Worm (Caenorhabditis elegans) whole organism, early embryonic: ENCODE measurements around the gene B0218.5.

Experiments used
- B0310.2 ChIP-seq: sonication (generic microtip); optimal IDR thresholded peaks from 2 replicates; lab custom pipeline; 2016; ENCODE audit warnings: mild to moderate bottlenecking, missing genetic modification characterization, missing compliant biosample characterization
- F13C5.2 ChIP-seq: sonication (generic microtip); optimal IDR thresholded peaks from 2 replicates; lab custom pipeline; 2017; ENCODE audit warnings: mild to moderate bottlenecking, missing genetic modification characterization, inconsistent platforms, missing compliant biosample characterization
- aly-1 ChIP-seq: sonication (generic microtip); optimal IDR thresholded peaks from 2 replicates; lab custom pipeline; 2016; ENCODE audit warnings: missing genetic modification characterization, missing compliant biosample characterization
- ama-1 ChIP-seq: fragments of 150-350 bp; optimal IDR thresholded peaks from 2 replicates; lab custom pipeline; 2014
- ceh-13 ChIP-seq: fragments of 200-800 bp; sonication (Bioruptor generic); optimal IDR thresholded peaks from 2 replicates; lab custom pipeline; 2018; ENCODE audit warnings: mild to moderate bottlenecking, missing genetic modification characterization, missing compliant biosample characterization
- ceh-36 ChIP-seq: sonication (generic microtip); optimal IDR thresholded peaks from 2 replicates; lab custom pipeline; 2016; ENCODE audit warnings: missing genetic modification characterization, inconsistent platforms, missing compliant biosample characterization
- ets-7 ChIP-seq: sonication (generic microtip); optimal IDR thresholded peaks from 2 replicates; lab custom pipeline; 2016; ENCODE audit warnings: missing genotype, missing genetic modification characterization, missing compliant biosample characterization
- flt-1 ChIP-seq: fragments of 200-800 bp; sonication (Bioruptor generic); IDR thresholded peaks from 2 replicates; pipeline ENCODE4 v1.3.6; 2022; ENCODE audit warnings: missing genetic modification characterization, missing compliant biosample characterization
- hmbx-1 ChIP-seq: sonication (generic microtip); optimal IDR thresholded peaks from 2 replicates; lab custom pipeline; 2016; ENCODE audit warnings: mild to moderate bottlenecking, missing genetic modification characterization, missing compliant biosample characterization
- hmg-4 ChIP-seq: fragments of 200-800 bp; sonication (Bioruptor generic); optimal IDR thresholded peaks from 2 replicates; lab custom pipeline; 2018; ENCODE audit warnings: mild to moderate bottlenecking, missing genetic modification characterization, missing compliant biosample characterization
- hnd-1 ChIP-seq: sonication (generic microtip); optimal IDR thresholded peaks from 2 replicates; lab custom pipeline; 2016; ENCODE audit warnings: missing genetic modification characterization, missing compliant biosample characterization
- pes-1 ChIP-seq: fragments of 200-800 bp; sonication (Bioruptor generic); IDR thresholded peaks from 2 replicates; pipeline ENCODE4 v1.3.6; 2022; ENCODE audit warnings: missing genetic modification reagents, missing genetic modification characterization, missing compliant biosample characterization
- scrt-1 ChIP-seq: fragments of 200-800 bp; sonication (Bioruptor generic); IDR thresholded peaks from 2 replicates; pipeline ENCODE4 v1.3.6; 2022; ENCODE audit warnings: missing genetic modification characterization, missing compliant biosample characterization
- sea-1 ChIP-seq: fragments of 200-800 bp; sonication (Bioruptor generic); conservative IDR thresholded peaks from 2 replicates; pipeline ENCODE4 v1.3.6; 2022; ENCODE audit warnings: missing genetic modification characterization, missing compliant biosample characterization
- tbx-11 ChIP-seq: fragments of 200-800 bp; sonication (Bioruptor generic); IDR thresholded peaks from 2 replicates; pipeline ENCODE4 v1.3.6; 2022; ENCODE audit warnings: missing genetic modification characterization, missing compliant biosample characterization
- tbx-37 ChIP-seq: fragments of 200-800 bp; sonication (Bioruptor generic); conservative IDR thresholded peaks from 2 replicates; pipeline ENCODE4 v1.3.6; 2022; ENCODE audit warnings: missing genetic modification reagents, missing genetic modification characterization, missing compliant biosample characterization
- tra-4 ChIP-seq: sonication (generic microtip); optimal IDR thresholded peaks from 2 replicates; lab custom pipeline; 2017; ENCODE audit warnings: missing genetic modification characterization, missing compliant biosample characterization

The B0218.5 gene

ce11 chrIV:8163687-8164086 lies 6.6 kb upstream of the B0218.5 start, which contains the start of gene clec-51:
Gene clec-51 (minus strand): TSS chrIV:8163800.
- TF ChIP-seq hmbx-1 (no peak), ceh-36 (tag; lab: Kevin White, UChicago) (no peak), B0310.2 (no peak), scrt-1 (GFP tag; lab: Robert Waterston, UW) (no peak), hnd-1 (tag; lab: Kevin White, UChicago) (no peak), tbx-11 (GFP tag; lab: Robert Waterston, UW) (no peak), pes-1 (GFP tag; lab: Robert Waterston, UW) (no peak), aly-1 (tag; lab: Kevin White, UChicago) (no peak), hmg-4 (no peak)

- TF ChIP-seq hmg-4 (no peak), F13C5.2 (tag; lab: Kevin White, UChicago) (no peak), tbx-37 (GFP tag; lab: Robert Waterston, UW) (no peak), aly-1 (tag; lab: Kevin White, UChicago) (no peak), ceh-36 (tag; lab: Kevin White, UChicago) (no peak), ceh-13 (no peak), ama-1 (lab: Kevin White, UChicago) (no peak), scrt-1 (GFP tag; lab: Robert Waterston, UW) (no peak), ets-7 (no peak), tbx-11 (GFP tag; lab: Robert Waterston, UW) (no peak), pes-1 (GFP tag; lab: Robert Waterston, UW) (no peak)
Observed at ce11 chrIV:8161774-8162173, 4.7 kb upstream of the B0218.5 start.

ce11 chrIV:8159995-8160394 lies 2.9 kb upstream of the B0218.5 start:
- no peak for TF ChIP-seq pes-1 (GFP tag; lab: Robert Waterston, UW)
- no peak for TF ChIP-seq ceh-13
- no peak for TF ChIP-seq B0310.2
- no peak for TF ChIP-seq F13C5.2 (tag; lab: Kevin White, UChicago)
- no peak for TF ChIP-seq hnd-1 (tag; lab: Kevin White, UChicago)
- no peak for TF ChIP-seq hmbx-1
- no peak for TF ChIP-seq flt-1 (GFP tag; lab: Robert Waterston, UW)
- no peak for TF ChIP-seq aly-1 (tag; lab: Kevin White, UChicago)
- TF ChIP-seq scrt-1 (GFP tag; lab: Robert Waterston, UW): no peak
- TF ChIP-seq sea-1: no peak
- no peak for TF ChIP-seq tra-4 (tag; lab: Kevin White, UChicago)
- no peak for TF ChIP-seq ceh-36 (tag; lab: Kevin White, UChicago)
- no peak for TF ChIP-seq hmg-4
- no peak for TF ChIP-seq ets-7
- no peak for TF ChIP-seq tbx-37 (GFP tag; lab: Robert Waterston, UW)
- TF ChIP-seq ama-1 (lab: Kevin White, UChicago): no peak
- no peak for TF ChIP-seq tbx-11 (GFP tag; lab: Robert Waterston, UW)

- no peak for TF ChIP-seq aly-1 (tag; lab: Kevin White, UChicago)
- no peak for TF ChIP-seq hnd-1 (tag; lab: Kevin White, UChicago)
- no peak for TF ChIP-seq hmbx-1
Observed at ce11 chrIV:8159087-8159486, 2.0 kb upstream of the B0218.5 start, which contains the start of gene faah-1. Gene faah-1 (plus strand): TSS chrIV:8159387.

- TF ChIP-seq hmg-4 (no peak), B0310.2 (no peak), sea-1 (no peak), F13C5.2 (tag; lab: Kevin White, UChicago) (no peak), tbx-37 (GFP tag; lab: Robert Waterston, UW) (no peak), ets-7 (no peak), pes-1 (GFP tag; lab: Robert Waterston, UW) (no peak), hnd-1 (tag; lab: Kevin White, UChicago) (no peak), ceh-36 (tag; lab: Kevin White, UChicago) (no peak), tra-4 (tag; lab: Kevin White, UChicago) (no peak), aly-1 (tag; lab: Kevin White, UChicago) (no peak), hmbx-1 (no peak), ceh-13 (no peak), tbx-11 (GFP tag; lab: Robert Waterston, UW) (no peak), ama-1 (lab: Kevin White, UChicago) (no peak), flt-1 (GFP tag; lab: Robert Waterston, UW) (no peak), scrt-1 (GFP tag; lab: Robert Waterston, UW) (no peak)
Observed at ce11 chrIV:8154966-8155365, 2.1 kb downstream of the B0218.5 start.

- no peak for TF ChIP-seq ceh-13
- no peak for TF ChIP-seq B0310.2
- no peak for TF ChIP-seq ets-7
- TF ChIP-seq aly-1 (tag; lab: Kevin White, UChicago): no peak
- no peak for TF ChIP-seq ama-1 (lab: Kevin White, UChicago)
- TF ChIP-seq F13C5.2 (tag; lab: Kevin White, UChicago): no peak
- TF ChIP-seq sea-1: no peak
- TF ChIP-seq pes-1 (GFP tag; lab: Robert Waterston, UW): no peak
- no peak for TF ChIP-seq tra-4 (tag; lab: Kevin White, UChicago)
- no peak for TF ChIP-seq flt-1 (GFP tag; lab: Robert Waterston, UW)
- TF ChIP-seq hnd-1 (tag; lab: Kevin White, UChicago): no peak
Observed at ce11 chrIV:8153163-8153562, 3.9 kb downstream of the B0218.5 start.

ce11 chrIV:8152688-8153087 lies 4.4 kb downstream of the B0218.5 start:
- TF ChIP-seq F13C5.2 (tag; lab: Kevin White, UChicago) (no peak), ceh-36 (tag; lab: Kevin White, UChicago) (no peak), sea-1 (no peak)

- no peak for TF ChIP-seq ceh-36 (tag; lab: Kevin White, UChicago)
- TF ChIP-seq hnd-1 (tag; lab: Kevin White, UChicago): no peak
- no peak for TF ChIP-seq scrt-1 (GFP tag; lab: Robert Waterston, UW)
- no peak for TF ChIP-seq ama-1 (lab: Kevin White, UChicago)
- no peak for TF ChIP-seq ceh-13
- no peak for TF ChIP-seq tbx-37 (GFP tag; lab: Robert Waterston, UW)
- no peak for TF ChIP-seq aly-1 (tag; lab: Kevin White, UChicago)
- no peak for TF ChIP-seq hmbx-1
- no peak for TF ChIP-seq tra-4 (tag; lab: Kevin White, UChicago)
- no peak for TF ChIP-seq tbx-11 (GFP tag; lab: Robert Waterston, UW)
- TF ChIP-seq flt-1 (GFP tag; lab: Robert Waterston, UW): no peak
Observed at ce11 chrIV:8152145-8152544, 4.9 kb downstream of the B0218.5 start, which contains the start of gene faah-2. Gene faah-2 (plus strand): TSS chrIV:8152445.
